Fruit fly (Drosophila melanogaster) whole organism: Measurements from ENCODE around the gene gogo.

ENCODE experiments used
- CG8478 ChIP-seq: fragments of >200 bp; optimal IDR thresholded peaks from 2 replicates; lab custom pipeline; 2018; ENCODE audit warnings: inconsistent platforms
- Dll ChIP-seq: fragments of >200 bp; optimal IDR thresholded peaks from 2 replicates; lab custom pipeline; 2017
- EcR ChIP-seq, 2 experiments: fragments of >200 bp; optimal IDR thresholded peaks; 2 replicates each; lab custom pipeline; 2017; ENCODE audit warnings: missing biosample characterization in 2 of 2, missing genetic modification characterization in 2 of 2, missing genetic modification reagents in 2 of 2
- pan ChIP-seq: fragments of >200 bp; optimal IDR thresholded peaks from 2 replicates; lab custom pipeline; 2017
- psq ChIP-seq: fragments of >200 bp; optimal IDR thresholded peaks from 2 replicates; lab custom pipeline; 2017
- usp ChIP-seq: fragments of >200 bp; optimal IDR thresholded peaks from 2 replicates; lab custom pipeline; 2017; ENCODE audit warnings: missing biosample characterization, missing genetic modification characterization, mixed read lengths

gogo gene

DNA sequence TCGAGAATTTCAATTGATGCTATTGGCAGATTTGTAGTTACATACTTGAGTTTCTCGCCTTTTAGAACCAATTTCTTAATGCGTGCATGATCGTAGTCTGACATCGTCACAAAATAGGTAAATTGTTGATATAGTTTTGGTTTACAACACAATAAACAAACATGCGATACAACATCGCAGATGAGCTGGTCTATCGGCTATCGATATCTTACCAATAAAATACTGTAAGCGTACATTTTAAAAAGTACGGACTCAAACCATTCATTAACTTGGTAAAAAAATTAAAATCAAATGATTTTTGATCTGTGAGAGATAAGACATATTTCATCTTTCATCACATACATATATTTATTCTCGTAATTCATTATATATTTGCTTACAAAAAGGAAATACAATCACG is 1.9 kb upstream of the gogo start, which contains the start of gene FRG1:
TSS of gene FRG1 (minus strand) at position 175 of the 400 bp plus-strand sequence.
- TF ChIP-seq CG8478 (lab: Kevin White, UChicago), result no peak
- no peak for TF ChIP-seq usp (GFP tag; lab: Kevin White, UChicago)
- no peak for TF ChIP-seq psq
- no peak for TF ChIP-seq EcR (GFP tag; optimal IDR thresholded peaks at IDR 0.05; lab: Kevin White, UChicago)
- no peak for TF ChIP-seq Dll
- TF ChIP-seq pan (lab: Kevin White, UChicago), result no peak

DNA sequence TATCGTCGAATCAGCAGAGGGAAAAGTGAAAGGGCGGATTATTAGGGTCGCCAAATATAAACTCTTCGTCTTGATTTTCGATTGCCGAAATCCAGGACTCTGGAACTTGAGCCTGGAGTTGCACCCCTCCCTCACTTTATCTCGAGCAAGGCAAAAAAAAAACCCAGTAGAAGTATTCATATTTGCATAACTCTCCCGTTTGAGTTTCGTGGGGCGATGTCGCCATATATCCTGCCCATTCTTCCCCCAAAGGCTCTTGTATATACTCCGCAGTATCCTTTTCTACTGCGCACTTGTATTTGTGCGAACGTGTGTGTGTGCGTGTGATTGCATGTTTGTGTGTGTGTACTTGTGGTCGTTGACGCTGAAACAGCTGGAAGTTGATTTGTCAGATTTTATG is 7.9 kb downstream of the gogo start:
- TF ChIP-seq psq (no peak), CG8478 (lab: Kevin White, UChicago) (no peak), EcR (GFP tag; optimal IDR thresholded peaks at IDR 0.05; lab: Kevin White, UChicago) (no peak), usp (GFP tag; lab: Kevin White, UChicago) (no peak), pan (lab: Kevin White, UChicago) (no peak), Dll (no peak)

DNA sequence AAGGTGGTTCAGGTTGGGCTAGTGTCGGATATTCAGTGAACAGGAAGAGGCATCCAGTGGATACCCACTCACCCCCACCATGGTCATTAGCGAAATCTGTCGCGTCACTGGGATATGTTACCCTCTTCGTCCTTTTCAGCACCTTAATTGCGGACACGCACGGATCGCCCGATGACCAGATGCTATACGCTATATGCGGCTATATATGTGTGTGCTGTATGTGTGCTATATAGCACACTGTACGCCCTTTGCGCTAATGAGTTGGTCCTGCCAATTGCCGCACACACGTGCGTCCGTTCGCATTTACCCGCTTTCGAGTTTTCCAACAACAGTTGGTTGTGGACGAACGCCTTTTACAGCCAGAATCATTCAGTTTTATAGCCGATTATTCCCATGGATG is 13.7 kb downstream of the gogo start:
- TF ChIP-seq EcR (GFP tag; optimal IDR thresholded peaks at IDR 0.05; lab: Kevin White, UChicago) (no peak), pan (lab: Kevin White, UChicago) (no peak), usp (GFP tag; lab: Kevin White, UChicago) (no peak), CG8478 (lab: Kevin White, UChicago) (no peak), Dll (no peak), psq (no peak)

DNA sequence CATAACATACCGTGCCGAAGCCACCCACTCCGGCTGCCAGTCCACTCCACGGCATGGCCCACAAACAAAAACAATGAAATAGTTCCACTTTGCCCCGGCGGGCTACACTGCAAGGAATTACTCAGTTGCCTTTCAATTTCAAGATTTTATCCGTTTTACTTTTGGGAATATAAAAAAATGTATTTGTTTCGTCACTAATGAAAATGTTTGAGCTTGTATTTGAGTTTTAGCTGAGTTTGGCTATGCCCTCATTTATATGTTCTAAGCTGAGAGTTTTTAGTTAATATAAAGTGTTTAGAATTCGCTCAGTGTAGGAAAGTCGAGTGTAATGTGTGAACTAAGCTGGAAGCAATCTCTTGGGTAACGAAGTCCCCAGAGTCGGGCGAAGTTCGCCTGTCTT is 18.3 kb downstream of the gogo start:
- TF ChIP-seq Dll, result no peak
- no peak for TF ChIP-seq usp (GFP tag; lab: Kevin White, UChicago)
- TF ChIP-seq EcR (GFP tag; optimal IDR thresholded peaks at IDR 0.05; lab: Kevin White, UChicago), result no peak
- no peak for TF ChIP-seq CG8478 (lab: Kevin White, UChicago)
- no peak for TF ChIP-seq pan (lab: Kevin White, UChicago)
- TF ChIP-seq psq, result no peak

DNA sequence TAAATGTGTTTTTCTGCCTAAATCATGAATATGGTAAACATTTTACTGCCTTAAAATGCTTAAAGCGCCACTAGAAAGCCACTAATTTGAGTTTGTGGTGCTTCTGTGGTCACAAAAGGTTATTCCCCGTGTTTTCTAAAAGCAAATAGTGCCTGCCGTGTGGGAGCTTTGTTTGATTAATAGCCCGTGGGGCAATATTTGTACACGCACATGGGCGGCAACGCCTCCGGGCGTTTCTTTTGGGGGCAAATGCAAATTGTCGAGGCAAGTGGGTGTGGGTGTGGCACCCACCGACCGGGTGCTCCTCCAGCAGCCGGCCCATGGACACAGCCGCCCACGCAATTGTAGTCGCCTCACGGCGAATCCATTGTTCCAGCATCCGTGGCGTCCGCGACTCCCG is 19.0 kb downstream of the gogo start:
- TF ChIP-seq pan (lab: Kevin White, UChicago) (no peak), Dll (no peak), EcR (GFP tag; optimal IDR thresholded peaks at IDR 0.05; lab: Kevin White, UChicago) (no peak), psq (no peak), usp (GFP tag; lab: Kevin White, UChicago) (no peak), CG8478 (lab: Kevin White, UChicago) (no peak)

DNA sequence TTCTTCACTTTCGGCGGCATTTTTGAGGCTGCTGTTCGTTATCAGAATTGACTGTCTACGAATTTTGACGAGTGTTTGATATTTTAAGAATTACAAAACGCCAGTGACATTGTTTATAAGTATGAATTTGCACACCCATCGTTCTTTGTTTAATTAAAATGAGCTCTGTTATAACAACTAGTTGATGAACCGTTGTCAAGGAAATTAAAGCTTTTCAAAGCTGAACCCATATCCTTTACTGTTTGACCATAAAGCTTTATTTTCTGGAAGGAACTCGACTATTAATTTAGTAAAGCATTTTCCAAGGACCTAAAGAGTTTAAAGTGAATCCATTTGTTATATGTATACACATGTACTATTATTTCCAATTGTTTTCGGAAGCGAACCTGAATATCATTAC is 19.7 kb downstream of the gogo start, which contains the start of gene CG17122:
TSS of gene CG17122 (minus strand) at position 101 of the 400 bp plus-strand sequence.
- TF ChIP-seq EcR (GFP tag; optimal IDR thresholded peaks at IDR 0.05; lab: Kevin White, UChicago) (no peak), pan (lab: Kevin White, UChicago) (no peak), Dll (no peak), CG8478 (lab: Kevin White, UChicago) (no peak), psq (no peak), usp (GFP tag; lab: Kevin White, UChicago) (no peak)

DNA sequence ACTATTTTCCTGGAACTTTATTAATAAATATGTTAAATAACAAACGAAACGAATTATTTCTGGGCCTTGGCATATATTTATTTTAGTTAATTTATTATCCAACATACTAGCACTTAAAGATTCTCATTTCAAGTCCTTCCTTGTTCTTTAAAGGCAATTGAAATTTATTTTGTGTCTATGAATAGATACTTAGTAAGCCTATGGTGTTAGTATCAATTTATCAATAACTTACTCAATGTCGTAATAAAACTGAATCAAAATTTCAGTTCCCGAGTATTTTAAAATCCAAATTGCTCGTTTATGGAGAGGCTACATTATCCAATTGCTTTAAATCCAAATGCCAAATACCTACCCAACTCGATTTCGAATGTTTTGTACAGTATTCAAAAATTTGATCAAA is 29.4 kb downstream of the gogo start, which contains the start of gene CG32228:
TSS of gene CG32228 (plus strand) at position 301 of the 400 bp plus-strand sequence.
- no peak for TF ChIP-seq Dll
- no peak for TF ChIP-seq usp (GFP tag; lab: Kevin White, UChicago)
- no peak for TF ChIP-seq EcR (GFP tag; optimal IDR thresholded peaks at IDR 0.05; lab: Kevin White, UChicago)
- TF ChIP-seq psq, result no peak

DNA sequence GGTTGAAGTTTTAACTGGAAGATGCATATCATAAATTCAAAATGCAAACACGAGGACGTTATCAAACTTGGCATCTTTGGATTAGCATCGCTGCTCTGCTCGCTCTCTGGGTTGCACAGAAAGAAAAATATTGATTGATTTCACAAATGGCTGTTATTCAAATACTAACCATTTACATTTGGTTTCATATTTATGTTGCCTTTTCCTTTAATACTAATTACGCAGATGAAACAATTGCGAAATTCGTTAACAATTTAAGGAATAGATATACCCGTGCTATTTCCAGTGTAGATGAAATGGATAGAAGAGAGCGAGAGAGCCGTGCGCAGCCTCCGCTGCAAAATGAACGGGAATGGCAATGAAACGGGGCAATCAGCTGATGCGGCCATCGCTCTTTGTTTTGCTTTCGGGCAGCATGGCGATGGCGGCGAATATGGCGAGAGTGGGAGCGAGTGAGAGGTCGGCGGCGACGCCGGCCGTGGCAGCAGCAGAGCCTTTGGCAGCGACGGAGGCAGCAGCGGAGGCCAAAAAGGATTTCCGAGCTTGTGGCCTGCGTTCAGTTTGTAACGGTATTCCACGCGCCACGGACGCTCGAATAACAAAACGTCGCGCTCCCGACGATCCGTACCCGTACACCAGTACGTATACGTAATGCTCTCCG is 47.3 kb downstream of the gogo start, which contains the start of gene rdgC:
TSS of gene rdgC (plus strand) at position 568 of the 661 bp plus-strand sequence.
- TF ChIP-seq Dll (no peak), pan (lab: Kevin White, UChicago) (no peak), CG8478 (lab: Kevin White, UChicago) (no peak), usp (GFP tag; lab: Kevin White, UChicago) (no peak), EcR (GFP tag; optimal IDR thresholded peaks at IDR 0.05; lab: Kevin White, UChicago) (no peak), psq (no peak)

DNA sequence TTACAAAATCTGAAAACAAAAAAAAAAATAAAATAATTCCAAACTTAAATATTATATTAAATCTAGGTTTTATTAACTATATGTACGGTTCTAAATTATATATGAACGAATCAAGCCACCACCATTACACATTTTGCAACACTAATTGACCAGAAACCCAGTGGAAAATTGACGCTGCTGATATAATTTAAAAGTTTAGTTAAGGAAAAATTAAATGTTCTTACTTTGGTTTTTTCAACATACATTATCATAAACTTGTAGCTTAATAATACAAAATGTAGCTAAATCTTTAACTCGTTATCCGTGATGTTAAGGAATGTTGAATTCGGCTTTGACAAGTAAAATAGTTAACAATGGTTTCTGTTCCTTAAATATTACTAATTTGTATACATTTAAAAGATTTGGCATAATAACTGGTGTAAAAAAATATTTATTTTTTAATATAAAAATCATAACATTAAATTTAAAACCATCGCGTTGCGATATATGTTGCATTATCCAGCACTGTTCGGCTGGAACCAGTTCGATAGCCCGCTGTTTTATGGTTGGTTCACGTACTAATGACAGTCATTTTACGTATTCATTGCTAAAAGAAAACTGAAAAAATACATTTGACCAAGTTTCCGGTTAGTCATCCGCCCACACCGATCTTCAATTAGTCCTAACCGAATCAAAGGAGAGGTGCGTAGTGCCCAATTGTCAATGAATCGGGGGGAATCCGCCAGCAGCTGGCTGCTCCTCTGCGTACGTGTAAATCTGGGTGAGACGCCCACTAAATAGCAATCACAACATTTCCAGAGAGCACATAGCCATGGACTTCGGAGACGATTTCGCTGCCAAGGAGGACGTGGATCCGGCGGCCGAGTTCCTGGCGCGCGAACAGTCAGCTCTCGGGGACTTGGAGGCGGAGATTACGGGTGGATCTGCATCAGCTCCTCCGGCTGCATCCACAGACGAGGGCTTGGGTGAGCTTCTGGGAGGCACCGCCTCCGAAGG is 52.6 kb downstream of the gogo start:
- TF ChIP-seq Dll, result no peak
- TF ChIP-seq CG8478 (lab: Kevin White, UChicago), result no peak
- TF ChIP-seq psq, result no peak
- no peak for TF ChIP-seq usp (GFP tag; lab: Kevin White, UChicago)
- no peak for TF ChIP-seq pan (lab: Kevin White, UChicago)
- no peak for TF ChIP-seq EcR (GFP tag; optimal IDR thresholded peaks at IDR 0.05; lab: Kevin White, UChicago)

DNA sequence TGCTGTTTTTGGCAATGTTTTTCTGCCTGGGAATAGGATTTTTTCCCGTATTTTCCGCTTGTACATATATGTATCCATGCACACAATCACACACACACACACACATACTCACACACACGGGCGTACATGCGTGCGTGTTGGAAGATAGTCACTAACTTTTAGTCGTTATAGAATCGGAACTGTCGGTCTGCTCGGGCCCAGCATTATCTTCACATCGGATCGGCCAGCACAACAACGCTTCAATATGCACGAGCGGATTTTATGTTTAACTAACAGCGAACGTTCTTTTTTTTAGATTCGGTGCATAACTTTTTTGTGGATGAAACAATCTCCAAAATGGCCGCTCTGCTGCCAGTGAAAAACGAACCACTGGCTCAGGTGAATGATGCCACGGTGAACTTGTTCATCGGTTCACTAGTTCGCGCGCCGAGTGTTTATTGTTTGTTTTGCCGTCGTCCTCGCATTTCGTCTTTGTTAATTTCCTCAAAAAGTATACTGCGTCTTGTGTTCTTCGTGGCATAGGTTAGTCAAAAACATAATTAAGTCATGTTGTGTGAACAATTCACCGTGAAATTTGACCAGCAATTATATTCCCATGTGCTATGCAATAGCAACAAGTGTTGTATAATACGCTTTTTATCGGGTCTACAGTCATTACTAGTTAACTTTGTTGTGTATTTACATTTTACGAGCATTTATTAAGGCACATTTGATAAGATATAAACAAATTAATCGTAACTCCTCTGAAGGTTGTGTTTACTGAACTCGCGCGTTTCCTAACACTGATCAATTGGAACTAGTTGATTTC is 53.6 kb downstream of the gogo start, which contains the start of the genes CG6951 and CG17233:
TSS of gene CG6951 (plus strand) at position 105 of the 808 bp plus-strand sequence.
TSS of gene CG17233 (minus strand) at position 741 of the 808 bp plus-strand sequence.
- no peak for TF ChIP-seq CG8478 (lab: Kevin White, UChicago)

DNA sequence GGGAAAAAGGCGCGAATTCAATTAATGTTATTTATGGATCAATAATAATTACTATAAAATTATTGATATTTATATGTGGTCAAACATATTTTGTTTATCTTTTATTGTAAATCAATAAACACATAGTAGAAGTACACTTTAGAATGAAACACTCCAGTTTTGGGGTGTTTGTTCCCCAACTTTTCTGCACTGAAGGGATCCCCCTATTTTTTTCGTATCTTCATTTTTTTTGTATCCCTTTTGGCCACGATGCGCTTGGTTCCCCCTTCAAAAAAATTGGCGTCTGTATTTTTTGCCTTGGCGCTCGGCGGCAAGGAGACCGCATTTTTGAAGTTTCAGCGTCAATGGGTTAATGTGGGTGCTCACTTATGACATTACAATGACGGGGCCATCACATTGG is 54.2 kb downstream of the gogo start, which contains the start of gene Clc:
TSS of gene Clc (plus strand) at position 301 of the 400 bp plus-strand sequence.
- TF ChIP-seq usp (GFP tag; lab: Kevin White, UChicago), result no peak
- no peak for TF ChIP-seq EcR (GFP tag; optimal IDR thresholded peaks at IDR 0.05; lab: Kevin White, UChicago)
- no peak for TF ChIP-seq CG8478 (lab: Kevin White, UChicago)
- TF ChIP-seq pan (lab: Kevin White, UChicago), result no peak
- TF ChIP-seq psq, result no peak
- no peak for TF ChIP-seq Dll
